Fruit fly (Drosophila melanogaster): ENCODE results near the gene Nlp.

Nlp gene

DNA sequence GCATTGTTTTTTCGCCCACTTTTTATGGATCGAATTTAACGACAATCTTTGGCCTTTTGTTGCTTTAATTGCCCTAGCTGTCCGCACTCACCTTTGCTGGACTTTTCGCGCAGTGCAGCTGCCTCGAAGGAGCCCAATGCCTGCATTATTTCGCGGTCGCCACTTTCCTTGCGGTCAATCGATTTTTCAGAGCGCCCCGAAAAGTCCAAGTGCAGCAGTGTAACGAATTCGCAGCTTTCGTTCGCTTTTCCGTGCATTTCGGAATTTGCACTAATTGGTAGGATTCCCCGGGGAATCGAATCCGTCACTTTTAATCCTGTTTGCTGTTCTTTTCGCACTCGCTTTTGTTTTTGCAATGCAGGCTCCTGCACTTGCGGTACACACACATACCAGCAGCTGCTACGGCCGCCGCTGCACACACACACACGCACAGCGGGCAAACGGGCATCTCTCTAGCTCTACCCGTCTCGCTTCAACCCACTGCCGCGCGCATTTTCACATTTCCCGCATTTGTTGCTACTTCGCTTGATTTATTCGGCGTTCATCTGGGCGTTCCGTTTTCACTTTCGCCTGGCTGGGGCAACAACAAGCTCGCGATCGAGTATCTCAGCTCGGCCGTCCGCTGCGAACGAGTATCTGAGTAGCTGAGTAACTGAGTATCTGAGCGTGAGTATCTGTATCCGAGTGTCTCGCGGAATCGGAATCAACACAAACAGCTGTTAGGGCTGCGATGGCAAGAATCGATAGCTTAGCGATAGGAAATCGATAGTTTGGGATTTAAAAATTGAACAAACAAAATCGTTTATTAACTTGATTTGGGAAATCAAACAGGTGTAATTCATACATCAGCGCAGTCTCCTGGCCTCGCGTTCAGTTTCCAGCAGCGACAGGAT lies 17.2 kb downstream of the Nlp start, which contains the start of gene Mgat2 (continued):
- TF ChIP-seq Nf-YB (GFP tag; optimal IDR thresholded peaks at IDR 0.05) (peak; percentile 57), CG11696 (GFP tag; IDR thresholded peaks at IDR 0.05) (0 out of 2 replicates have a peak, but pooled peaks have one; percentile 7), CG5953 (GFP tag; IDR thresholded peaks at IDR 0.05) (no peak), MESR4 (GFP tag; optimal IDR thresholded peaks at IDR 0.05) (peak; percentile 81), E2f2 (GFP tag; IDR thresholded peaks at IDR 0.05) (peak; percentile 85), ssp (GFP tag; IDR thresholded peaks at IDR 0.05) (no peak), Sox100B (GFP tag; optimal IDR thresholded peaks at IDR 0.05) (no peak), Gug (GFP tag; IDR thresholded peaks at IDR 0.05) (no peak), onecut (GFP tag; IDR thresholded peaks at IDR 0.05) (peak; percentile 94), CG10209 (GFP tag; optimal IDR thresholded peaks at IDR 0.05) (no peak), psq (GFP tag; optimal IDR thresholded peaks at IDR 0.05) (no peak), Aef1 (GFP tag; IDR thresholded peaks at IDR 0.05) (no peak; the same call in 2 of the 3 replicates), H15 (GFP tag; IDR thresholded peaks at IDR 0.05) (no peak), CG9876 (GFP tag; optimal IDR thresholded peaks at IDR 0.05) (no peak), run (tag; optimal IDR thresholded peaks at IDR 0.05) (no peak), Elba2 (GFP tag; optimal IDR thresholded peaks at IDR 0.05) (no peak), CG7745 (tag; optimal IDR thresholded peaks at IDR 0.05) (peak; percentile 72), D19B (GFP tag; optimal IDR thresholded peaks at IDR 0.05) (no peak), twi (tag; optimal IDR thresholded peaks at IDR 0.05) (peak; percentile 57), disco-r (GFP tag; optimal IDR thresholded peaks at IDR 0.05) (no peak), gem (tag; optimal IDR thresholded peaks at IDR 0.05) (no peak), Antp (GFP tag; optimal IDR thresholded peaks at IDR 0.05) (no peak), CG7372 (GFP tag; IDR thresholded peaks at IDR 0.05) (no peak), CG11085 (GFP tag; IDR thresholded peaks at IDR 0.05) (no peak), NfI (GFP tag; optimal IDR thresholded peaks at IDR 0.05) (peak; percentile 16), CG17912 (GFP tag; optimal IDR thresholded peaks at IDR 0.05) (no peak), CG12155 (GFP tag; optimal IDR thresholded peaks at IDR 0.05) (peak; percentile 92), Opbp (GFP tag; IDR thresholded peaks at IDR 0.05; ENCODE audit: partially characterized antibody) (peak; percentile 81), Hr51 (GFP tag; optimal IDR thresholded peaks at IDR 0.05) (no peak), CG14050 (GFP tag; IDR thresholded peaks at IDR 0.05) (no peak), gfzf (GFP tag; optimal IDR thresholded peaks at IDR 0.05) (no peak), CG11560 (tag; IDR thresholded peaks at IDR 0.05) (no peak), Asciz (GFP tag; optimal IDR thresholded peaks at IDR 0.05) (no peak), CG8281 (tag; optimal IDR thresholded peaks at IDR 0.05) (no peak), tna (GFP tag; IDR thresholded peaks at IDR 0.05; ENCODE audit: partially characterized antibody) (peak; percentile 72; the same call in 1 of the 2 replicates), ewg (GFP tag; optimal IDR thresholded peaks at IDR 0.05) (no peak), CG17612 (GFP tag; IDR thresholded peaks at IDR 0.05) (no peak), CG11695 (GFP tag; IDR thresholded peaks at IDR 0.05) (peak; percentile 30; the same call in 1 of the 3 replicates), CG2712 (tag; optimal IDR thresholded peaks at IDR 0.05) (peak; percentile 61), Doc2 (GFP tag; IDR thresholded peaks at IDR 0.05) (no peak), CG12071 (GFP tag; optimal IDR thresholded peaks at IDR 0.05) (peak; percentile 44), CG14441 (GFP tag; IDR thresholded peaks at IDR 0.05) (no peak), sr (GFP tag; IDR thresholded peaks at IDR 0.05) (0 out of 3 replicates have a peak, but pooled peaks have one; percentile 35), CG17385 (GFP tag; optimal IDR thresholded peaks at IDR 0.05) (peak; percentile 20), CoRest (tag; optimal IDR thresholded peaks at IDR 0.05) (no peak), CG10267 (tag; optimal IDR thresholded peaks at IDR 0.05) (peak; percentile 44), cas (GFP tag; IDR thresholded peaks at IDR 0.05) (no peak), Dp (GFP tag; optimal IDR thresholded peaks at IDR 0.05) (peak; percentile 79), CG16815 (GFP tag; optimal IDR thresholded peaks at IDR 0.05) (no peak)

Measured in whole organism, embryonic.